ENCODE assay signal across 1 fruit fly cellular context in genomic region chrX:1664836-1665235, dm6.
TF ChIP-seq lines count a peak whose summit lies in the region.

Gene dor (plus strand): TSS chrX:1665052.

TF ChIP-seq in whole organism, embryonic, 481 proteins besides CTCF, POLR2A, EP300 and RAD21 (continued from another document and continues in another):
- TF ChIP-seq chinmo (GFP tag; IDR thresholded peaks at IDR 0.05; lab: Robert Waterston, UW; ENCODE audit: partially characterized antibody) = peak; percentile 84; the same call in 1 of the 4 replicates
- no peak for TF ChIP-seq CG17186 (GFP tag; optimal IDR thresholded peaks at IDR 0.05; lab: Kevin White, UChicago)
- TF ChIP-seq HLH4C (GFP tag; IDR thresholded peaks at IDR 0.05; lab: Robert Waterston, UW; ENCODE audit: partially characterized antibody) = peak; percentile 85
- no peak for TF ChIP-seq CG15269 (tag; optimal IDR thresholded peaks at IDR 0.05; lab: Kevin White, UChicago)
- TF ChIP-seq Sin3A (optimal IDR thresholded peaks at IDR 0.05; lab: Kevin White, UChicago) = peak; percentile 25
- TF ChIP-seq C15 (GFP tag; IDR thresholded peaks at IDR 0.05; lab: Robert Waterston, UW) = no peak
- TF ChIP-seq hbn (GFP tag; IDR thresholded peaks at IDR 0.05; lab: Robert Waterston, UW; ENCODE audit: partially characterized antibody) = peak; percentile 71
- TF ChIP-seq nerfin-2 (GFP tag; IDR thresholded peaks at IDR 0.05; lab: Robert Waterston, UW; ENCODE audit: partially characterized antibody) = peak; percentile 83
- no peak for TF ChIP-seq CG11247 (GFP tag; IDR thresholded peaks at IDR 0.05; lab: Robert Waterston, UW)
- no peak for TF ChIP-seq Ets65A (GFP tag; lab: Kevin White, UChicago)
- peak; percentile 80 for TF ChIP-seq unc-4 (GFP tag; IDR thresholded peaks at IDR 0.05; lab: Robert Waterston, UW; ENCODE audit: partially characterized antibody)
- no peak for TF ChIP-seq hth (optimal IDR thresholded peaks at IDR 0.05; lab: Kevin White, UChicago)
- TF ChIP-seq CG6791 (GFP tag; IDR thresholded peaks at IDR 0.05; lab: Robert Waterston, UW; ENCODE audit: partially characterized antibody) = peak; percentile 87
- peak; percentile 1 for TF ChIP-seq CG2712 (tag; optimal IDR thresholded peaks at IDR 0.05; lab: Kevin White, UChicago)
- peak; percentile 90 for TF ChIP-seq bbx (GFP tag; IDR thresholded peaks at IDR 0.05; lab: Robert Waterston, UW; ENCODE audit: partially characterized antibody)
- TF ChIP-seq zfh1 (GFP tag; IDR thresholded peaks at IDR 0.05; lab: Robert Waterston, UW) = no peak
- TF ChIP-seq pros (GFP tag; optimal IDR thresholded peaks at IDR 0.05; lab: Kevin White, UChicago) = no peak
- TF ChIP-seq Scr (GFP tag; IDR thresholded peaks at IDR 0.05; lab: Robert Waterston, UW; ENCODE audit: partially characterized antibody) = peak; percentile 80
- TF ChIP-seq CG6175 (GFP tag; IDR thresholded peaks at IDR 0.05; lab: Robert Waterston, UW) = no peak
- TF ChIP-seq cad (GFP tag; optimal IDR thresholded peaks at IDR 0.05; lab: Kevin White, UChicago) = no peak
- no peak for TF ChIP-seq ap (GFP tag; IDR thresholded peaks at IDR 0.05; lab: Robert Waterston, UW)
- no peak for TF ChIP-seq sim (GFP tag; IDR thresholded peaks at IDR 0.05; lab: Robert Waterston, UW)
- TF ChIP-seq CG16813 (GFP tag; IDR thresholded peaks at IDR 0.05; lab: Robert Waterston, UW; ENCODE audit: partially characterized antibody) = peak; percentile 85
- no peak for TF ChIP-seq CG4854 (GFP tag; optimal IDR thresholded peaks at IDR 0.05; lab: Kevin White, UChicago)
- TF ChIP-seq pita (GFP tag; optimal IDR thresholded peaks at IDR 0.05; lab: Kevin White, UChicago) = no peak
- TF ChIP-seq Bdp1 (GFP tag; optimal IDR thresholded peaks at IDR 0.05; lab: Kevin White, UChicago) = no peak
- TF ChIP-seq Tbp (GFP tag; optimal IDR thresholded peaks at IDR 0.05; lab: Kevin White, UChicago) = no peak
- TF ChIP-seq CG4730 (GFP tag; IDR thresholded peaks at IDR 0.05; lab: Robert Waterston, UW) = no peak
- peak; percentile 95 for TF ChIP-seq Dref (GFP tag; IDR thresholded peaks at IDR 0.05; lab: Robert Waterston, UW)
- no peak for TF ChIP-seq NFAT (GFP tag; IDR thresholded peaks at IDR 0.05; lab: Robert Waterston, UW)
- no peak for TF ChIP-seq CG9437 (GFP tag; optimal IDR thresholded peaks at IDR 0.05; lab: Kevin White, UChicago)
- TF ChIP-seq CG2116 (GFP tag; optimal IDR thresholded peaks at IDR 0.05; lab: Kevin White, UChicago) = peak; percentile 92
- no peak for TF ChIP-seq TFAM (GFP tag; optimal IDR thresholded peaks at IDR 0.05; lab: Kevin White, UChicago)
- no peak for TF ChIP-seq Dip2 (GFP tag; IDR thresholded peaks at IDR 0.05; lab: Robert Waterston, UW)
- no peak for TF ChIP-seq Nf-YB (GFP tag; optimal IDR thresholded peaks at IDR 0.05; lab: Kevin White, UChicago)
- TF ChIP-seq CG8359 (GFP tag; optimal IDR thresholded peaks at IDR 0.05; lab: Kevin White, UChicago; ENCODE audit: borderline replicate concordance) = no peak
- no peak for TF ChIP-seq crp (GFP tag; optimal IDR thresholded peaks at IDR 0.05; lab: Kevin White, UChicago)
- TF ChIP-seq Dad (GFP tag; optimal IDR thresholded peaks at IDR 0.05; lab: Kevin White, UChicago) = no peak
- no peak for TF ChIP-seq CG2199 (GFP tag; IDR thresholded peaks at IDR 0.05; lab: Robert Waterston, UW)
- no peak for TF ChIP-seq cato (GFP tag; optimal IDR thresholded peaks at IDR 0.05; lab: Kevin White, UChicago; ENCODE audit: borderline replicate concordance)
- TF ChIP-seq CG3995 (GFP tag; optimal IDR thresholded peaks at IDR 0.05; lab: Kevin White, UChicago) = no peak
- TF ChIP-seq CG4424 (GFP tag; optimal IDR thresholded peaks at IDR 0.05; lab: Kevin White, UChicago) = no peak
- no peak for TF ChIP-seq B-H1 (GFP tag; IDR thresholded peaks at IDR 0.05; lab: Robert Waterston, UW)
- no peak for TF ChIP-seq CG16779 (GFP tag; IDR thresholded peaks at IDR 0.05; lab: Robert Waterston, UW)
- TF ChIP-seq E2f2 (GFP tag; IDR thresholded peaks at IDR 0.05; lab: Robert Waterston, UW) = peak; percentile 80
- no peak for TF ChIP-seq gem (tag; optimal IDR thresholded peaks at IDR 0.05; lab: Kevin White, UChicago)
- no peak for TF ChIP-seq Elba2 (GFP tag; optimal IDR thresholded peaks at IDR 0.05; lab: Kevin White, UChicago)
- no peak for TF ChIP-seq CG5180 (GFP tag; optimal IDR thresholded peaks at IDR 0.05; lab: Kevin White, UChicago)
- no peak for TF ChIP-seq CG17361 (GFP tag; IDR thresholded peaks at IDR 0.05; lab: Robert Waterston, UW)
- no peak for TF ChIP-seq CG15011 (GFP tag; optimal IDR thresholded peaks at IDR 0.05; lab: Kevin White, UChicago)
- TF ChIP-seq lbe (GFP tag; optimal IDR thresholded peaks at IDR 0.05; lab: Kevin White, UChicago) = peak; percentile 29
- peak; percentile 5 for TF ChIP-seq CG14710 (tag; optimal IDR thresholded peaks at IDR 0.05; lab: Kevin White, UChicago)
- no peak for TF ChIP-seq CG7357 (GFP tag; IDR thresholded peaks at IDR 0.05; lab: Robert Waterston, UW)
- TF ChIP-seq Nf-YC (tag; optimal IDR thresholded peaks at IDR 0.05; lab: Kevin White, UChicago) = no peak
- TF ChIP-seq zen2 (GFP tag; IDR thresholded peaks at IDR 0.05; lab: Robert Waterston, UW; ENCODE audit: partially characterized antibody) = peak; percentile 72
- no peak for TF ChIP-seq repo (GFP tag; optimal IDR thresholded peaks at IDR 0.05; lab: Kevin White, UChicago)
- TF ChIP-seq D19B (GFP tag; optimal IDR thresholded peaks at IDR 0.05; lab: Kevin White, UChicago) = no peak
- TF ChIP-seq CG12219 (GFP tag; optimal IDR thresholded peaks at IDR 0.05; lab: Kevin White, UChicago) = no peak
- no peak for TF ChIP-seq org-1 (GFP tag; optimal IDR thresholded peaks at IDR 0.05; lab: Kevin White, UChicago)
- TF ChIP-seq emc (GFP tag; optimal IDR thresholded peaks at IDR 0.05; lab: Kevin White, UChicago) = no peak
- TF ChIP-seq CG10321 (GFP tag; IDR thresholded peaks at IDR 0.05; lab: Robert Waterston, UW) = no peak
- 0 out of 2 replicates have a peak, but pooled peaks have one; percentile 18 for TF ChIP-seq Rfx (GFP tag; IDR thresholded peaks at IDR 0.05; lab: Robert Waterston, UW)
- no peak for TF ChIP-seq NC2α (GFP tag; optimal IDR thresholded peaks at IDR 0.05; lab: Kevin White, UChicago)
- TF ChIP-seq CG7963 (GFP tag; IDR thresholded peaks at IDR 0.05; lab: Robert Waterston, UW; ENCODE audit: partially characterized antibody) = peak; percentile 77
- TF ChIP-seq CG13624 (GFP tag; optimal IDR thresholded peaks at IDR 0.05; lab: Kevin White, UChicago) = no peak
- TF ChIP-seq CG13123 (GFP tag; optimal IDR thresholded peaks at IDR 0.05; lab: Kevin White, UChicago) = no peak
- TF ChIP-seq CG31224 (GFP tag; IDR thresholded peaks at IDR 0.05; lab: Robert Waterston, UW) = no peak
- TF ChIP-seq ac (GFP tag; optimal IDR thresholded peaks at IDR 0.05; lab: Kevin White, UChicago) = no peak
- peak; percentile 90 for TF ChIP-seq Bgb (GFP tag; IDR thresholded peaks at IDR 0.05; lab: Robert Waterston, UW; ENCODE audit: partially characterized antibody)
- TF ChIP-seq CG42726 (GFP tag; IDR thresholded peaks at IDR 0.05; lab: Robert Waterston, UW; ENCODE audit: partially characterized antibody) = peak; percentile 72; the same call in 1 of the 2 replicates
- peak; percentile 42 for TF ChIP-seq YL-1 (GFP tag; optimal IDR thresholded peaks at IDR 0.05; lab: Kevin White, UChicago)
- TF ChIP-seq Fer3 (tag; optimal IDR thresholded peaks at IDR 0.05; lab: Kevin White, UChicago) = no peak
- TF ChIP-seq CG32772 (GFP tag; IDR thresholded peaks at IDR 0.05; lab: Robert Waterston, UW) = no peak
- no peak for TF ChIP-seq onecut (GFP tag; IDR thresholded peaks at IDR 0.05; lab: Robert Waterston, UW)
- no peak for TF ChIP-seq CG6654 (GFP tag; optimal IDR thresholded peaks at IDR 0.05; lab: Kevin White, UChicago)
- peak; percentile 69 for TF ChIP-seq MESR4 (GFP tag; optimal IDR thresholded peaks at IDR 0.05; lab: Kevin White, UChicago)
- peak; percentile 47 for TF ChIP-seq stwl (tag; optimal IDR thresholded peaks at IDR 0.05; lab: Kevin White, UChicago)
- no peak for TF ChIP-seq CG14014 (GFP tag; IDR thresholded peaks at IDR 0.05; lab: Robert Waterston, UW)
- peak; percentile 69 for TF ChIP-seq Neu2 (GFP tag; optimal IDR thresholded peaks at IDR 0.05; lab: Kevin White, UChicago; ENCODE audit: borderline replicate concordance)
- no peak for TF ChIP-seq CG18764 (GFP tag; optimal IDR thresholded peaks at IDR 0.05; lab: Kevin White, UChicago)
- TF ChIP-seq CG30431 (GFP tag; optimal IDR thresholded peaks at IDR 0.05; lab: Kevin White, UChicago) = no peak
- no peak for TF ChIP-seq CG10565 (GFP tag; optimal IDR thresholded peaks at IDR 0.05; lab: Kevin White, UChicago)
- no peak for TF ChIP-seq lov (optimal IDR thresholded peaks at IDR 0.05; lab: Kevin White, UChicago)
- TF ChIP-seq lov (GFP tag; IDR thresholded peaks at IDR 0.05; lab: Robert Waterston, UW) = no peak
- TF ChIP-seq Mad (GFP tag; optimal IDR thresholded peaks at IDR 0.05; lab: Kevin White, UChicago) = no peak
- TF ChIP-seq CG14965 (GFP tag; optimal IDR thresholded peaks at IDR 0.05; lab: Kevin White, UChicago; ENCODE audit: borderline replicate concordance) = no peak
- TF ChIP-seq CG4617 (GFP tag; optimal IDR thresholded peaks at IDR 0.05; lab: Kevin White, UChicago; ENCODE audit: borderline replicate concordance) = peak; percentile 55
- no peak for TF ChIP-seq CG17802 (tag; optimal IDR thresholded peaks at IDR 0.05; lab: Kevin White, UChicago)
- peak; percentile 86 for TF ChIP-seq tna (GFP tag; IDR thresholded peaks at IDR 0.05; lab: Robert Waterston, UW; ENCODE audit: partially characterized antibody)
- peak; percentile 71 for TF ChIP-seq Dp (GFP tag; optimal IDR thresholded peaks at IDR 0.05; lab: Kevin White, UChicago)
- TF ChIP-seq dimm (GFP tag; IDR thresholded peaks at IDR 0.05; lab: Robert Waterston, UW) = no peak
- peak; percentile 52 for TF ChIP-seq CG2129 (GFP tag; IDR thresholded peaks at IDR 0.05; lab: Robert Waterston, UW; ENCODE audit: partially characterized antibody)
- no peak for TF ChIP-seq run (tag; optimal IDR thresholded peaks at IDR 0.05; lab: Kevin White, UChicago)
- no peak for TF ChIP-seq dm (GFP tag; optimal IDR thresholded peaks at IDR 0.05; lab: Kevin White, UChicago)
- no peak for TF ChIP-seq CG17328 (GFP tag; IDR thresholded peaks at IDR 0.05; lab: Robert Waterston, UW)
- TF ChIP-seq CG10267 (tag; optimal IDR thresholded peaks at IDR 0.05; lab: Kevin White, UChicago) = peak; percentile 3
- TF ChIP-seq CG34376 (GFP tag; optimal IDR thresholded peaks at IDR 0.05; lab: Kevin White, UChicago) = no peak
- TF ChIP-seq Dll (GFP tag; IDR thresholded peaks at IDR 0.05; lab: Robert Waterston, UW; ENCODE audit: partially characterized antibody) = peak; percentile 84
- no peak for TF ChIP-seq Eip74EF (GFP tag; optimal IDR thresholded peaks at IDR 0.05; lab: Kevin White, UChicago)
- TF ChIP-seq chm (GFP tag; IDR thresholded peaks at IDR 0.05; lab: Robert Waterston, UW) = no peak
- TF ChIP-seq fu2 (GFP tag; optimal IDR thresholded peaks at IDR 0.05; lab: Kevin White, UChicago) = no peak
- no peak for TF ChIP-seq CG8089 (GFP tag; optimal IDR thresholded peaks at IDR 0.05; lab: Kevin White, UChicago)
- no peak for TF ChIP-seq Dek (tag; optimal IDR thresholded peaks at IDR 0.05; lab: Kevin White, UChicago)
- TF ChIP-seq CG7745 (tag; optimal IDR thresholded peaks at IDR 0.05; lab: Kevin White, UChicago) = no peak
- TF ChIP-seq Awh (GFP tag; IDR thresholded peaks at IDR 0.05; lab: Robert Waterston, UW) = no peak
- peak; percentile 69 for TF ChIP-seq knrl (GFP tag; IDR thresholded peaks at IDR 0.05; lab: Robert Waterston, UW; ENCODE audit: partially characterized antibody)
- no peak for TF ChIP-seq CG3726 (GFP tag; IDR thresholded peaks at IDR 0.05; lab: Robert Waterston, UW)
- no peak for TF ChIP-seq CG8924 (tag; optimal IDR thresholded peaks at IDR 0.05; lab: Kevin White, UChicago)
- no peak for TF ChIP-seq Bteb2 (GFP tag; optimal IDR thresholded peaks at IDR 0.05; lab: Kevin White, UChicago)
- TF ChIP-seq trem (tag; optimal IDR thresholded peaks at IDR 0.05; lab: Kevin White, UChicago) = peak; percentile 22
- TF ChIP-seq PHDP (tag; optimal IDR thresholded peaks at IDR 0.05; lab: Kevin White, UChicago) = no peak
- peak; percentile 83 for TF ChIP-seq sna (GFP tag; IDR thresholded peaks at IDR 0.05; lab: Robert Waterston, UW; ENCODE audit: partially characterized antibody)
- TF ChIP-seq MBD-R2 (GFP tag; IDR thresholded peaks at IDR 0.05; lab: Robert Waterston, UW) = peak; percentile 74
- TF ChIP-seq sens (GFP tag; lab: Kevin White, UChicago) = peak; percentile 1
- TF ChIP-seq Myb (GFP tag; optimal IDR thresholded peaks at IDR 0.05; lab: Kevin White, UChicago) = peak; percentile 94
- TF ChIP-seq MTF-1 (GFP tag; optimal IDR thresholded peaks at IDR 0.05; lab: Kevin White, UChicago; ENCODE audit: borderline replicate concordance) = no peak
- no peak for TF ChIP-seq CG2678 (tag; optimal IDR thresholded peaks at IDR 0.05; lab: Kevin White, UChicago)
- TF ChIP-seq Opbp (GFP tag; IDR thresholded peaks at IDR 0.05; lab: Robert Waterston, UW; ENCODE audit: partially characterized antibody) = peak; percentile 90
- no peak for TF ChIP-seq jing (GFP tag; optimal IDR thresholded peaks at IDR 0.05; lab: Kevin White, UChicago)
- no peak for TF ChIP-seq wor (GFP tag; IDR thresholded peaks at IDR 0.05; lab: Robert Waterston, UW)
- peak; percentile 36 for TF ChIP-seq gsb-n (tag; optimal IDR thresholded peaks at IDR 0.05; lab: Kevin White, UChicago)
- TF ChIP-seq CG13287 (GFP tag; IDR thresholded peaks at IDR 0.05; lab: Robert Waterston, UW; ENCODE audit: partially characterized antibody) = peak; percentile 90
- no peak for TF ChIP-seq sqz (GFP tag; optimal IDR thresholded peaks at IDR 0.05; lab: Kevin White, UChicago)
- TF ChIP-seq peb (GFP tag; IDR thresholded peaks at IDR 0.05; lab: Robert Waterston, UW) = no peak
- peak; percentile 36 for TF ChIP-seq CG15514 (GFP tag; optimal IDR thresholded peaks at IDR 0.05; lab: Kevin White, UChicago)
- no peak for TF ChIP-seq CG7556 (GFP tag; optimal IDR thresholded peaks at IDR 0.05; lab: Kevin White, UChicago)
- TF ChIP-seq ato (GFP tag; IDR thresholded peaks at IDR 0.05; lab: Robert Waterston, UW; ENCODE audit: partially characterized antibody) = peak; percentile 84
- peak; percentile 74 for TF ChIP-seq Doc3 (GFP tag; IDR thresholded peaks at IDR 0.05; lab: Robert Waterston, UW; ENCODE audit: partially characterized antibody)
- no peak for TF ChIP-seq Hand (GFP tag; optimal IDR thresholded peaks at IDR 0.05; lab: Kevin White, UChicago)
- no peak for TF ChIP-seq CG9797 (GFP tag; optimal IDR thresholded peaks at IDR 0.05; lab: Kevin White, UChicago)
- TF ChIP-seq fd102C (GFP tag; optimal IDR thresholded peaks at IDR 0.05; lab: Kevin White, UChicago) = no peak
- TF ChIP-seq fru (optimal IDR thresholded peaks at IDR 0.05; lab: Kevin White, UChicago) = no peak
- no peak for TF ChIP-seq vfl (GFP tag; optimal IDR thresholded peaks at IDR 0.05; lab: Kevin White, UChicago)
